Fruit fly (Drosophila melanogaster) whole organism, embryonic: Measurements from ENCODE around the gene Hecw.

ENCODE experiments used
- ATbp ChIP-seq: fragments of 200-800 bp; sonication (Bioruptor generic); optimal IDR thresholded peaks from 2 replicates; lab custom pipeline; 2017; ENCODE audit warnings: missing biosample characterization, mild to moderate bottlenecking, missing genetic modification characterization, missing genetic modification reagents
- Awh ChIP-seq: fragments of 200-800 bp; sonication (Bioruptor generic); IDR thresholded peaks from 2 replicates; pipeline ENCODE4, ENCODE4 v1.3.6; 2022; ENCODE audit warnings: missing biosample characterization, missing genetic modification characterization
- B-H1 ChIP-seq: fragments of 200-800 bp; sonication (Bioruptor generic); IDR thresholded peaks from 3 replicates; pipeline ENCODE4 v1.3.6; 2022; ENCODE audit warnings: missing biosample characterization, missing genetic modification characterization
- Blimp-1 ChIP-seq: fragments of 200-800 bp; sonication (Bioruptor generic); optimal IDR thresholded peaks from 3 replicates; lab custom pipeline; 2018; ENCODE audit warnings: missing biosample characterization, missing genetic modification characterization, mild to moderate bottlenecking, moderate library complexity, missing genetic modification reagents
- CG10209 ChIP-seq: fragments of 200-800 bp; sonication (Bioruptor generic); optimal IDR thresholded peaks from 3 replicates; lab custom pipeline; 2017; ENCODE audit warnings: missing biosample characterization, mild to moderate bottlenecking, missing genetic modification characterization, missing genetic modification reagents
- CG10654 ChIP-seq: fragments of 200-800 bp; sonication (Bioruptor generic); optimal IDR thresholded peaks from 2 replicates; lab custom pipeline; 2016; ENCODE audit warnings: missing biosample characterization, missing genetic modification characterization
- CG11093 ChIP-seq: fragments of 200-800 bp; sonication (Bioruptor generic); IDR thresholded peaks from 3 replicates; pipeline ENCODE4 v1.3.6; 2022; ENCODE audit warnings: missing biosample characterization, missing genetic modification characterization
- CG11560 ChIP-seq: fragments of 200-800 bp; sonication (Bioruptor generic); IDR thresholded peaks from 3 replicates; pipeline ENCODE4 v1.3.6; 2022; ENCODE audit warnings: missing biosample characterization, missing genetic modification characterization
- CG11696 ChIP-seq: fragments of 200-800 bp; sonication (Bioruptor generic); IDR thresholded peaks from 2 replicates; pipeline ENCODE4 v1.3.6; 2022; ENCODE audit warnings: missing biosample characterization, missing genetic modification characterization
- CG13424 ChIP-seq: fragments of 200-800 bp; sonication (Bioruptor generic); optimal IDR thresholded peaks from 2 replicates; lab custom pipeline; 2019; ENCODE audit warnings: missing biosample characterization, mild to moderate bottlenecking, missing genetic modification characterization, moderate library complexity
- CG15696 ChIP-seq: fragments of 200-800 bp; sonication (Bioruptor generic); optimal IDR thresholded peaks from 2 replicates; lab custom pipeline; 2019; ENCODE audit warnings: missing biosample characterization, mild to moderate bottlenecking, missing genetic modification characterization, moderate library complexity
- CG1602 ChIP-seq: fragments of 200-800 bp; sonication (Bioruptor generic); optimal IDR thresholded peaks from 3 replicates; lab custom pipeline; 2016; ENCODE audit warnings: missing biosample characterization, missing genetic modification characterization
- CG17328 ChIP-seq: fragments of 200-800 bp; sonication (Bioruptor generic); IDR thresholded peaks from 2 replicates; pipeline ENCODE4 v1.3.6; 2022; ENCODE audit warnings: missing biosample characterization, missing genetic modification characterization
- CG2875 ChIP-seq: fragments of 200-800 bp; sonication (Bioruptor generic); optimal IDR thresholded peaks from 2 replicates; lab custom pipeline; 2017; ENCODE audit warnings: missing biosample characterization, mild to moderate bottlenecking, missing genetic modification characterization, missing genetic modification reagents
- CG3065 ChIP-seq: fragments of 200-800 bp; sonication (Bioruptor generic); optimal IDR thresholded peaks from 2 replicates; lab custom pipeline; 2016; ENCODE audit warnings: missing biosample characterization, missing genetic modification characterization
- CG4360 ChIP-seq: fragments of 200-800 bp; sonication (Bioruptor generic); IDR thresholded peaks from 2 replicates; pipeline ENCODE4 v1.3.6; 2022; ENCODE audit warnings: missing biosample characterization, missing genetic modification characterization
- CG9727 ChIP-seq: fragments of 200-800 bp; sonication (Bioruptor generic); optimal IDR thresholded peaks from 3 replicates; lab custom pipeline; 2017; ENCODE audit warnings: missing biosample characterization, mild to moderate bottlenecking, missing genetic modification characterization
- CoRest ChIP-seq: fragments of 200-800 bp; sonication (Bioruptor generic); optimal IDR thresholded peaks from 3 replicates; lab custom pipeline; 2018; ENCODE audit warnings: missing biosample characterization, mild to moderate bottlenecking, missing genetic modification characterization, moderate library complexity
- CrebB ChIP-seq: fragments of 200-800 bp; sonication (Bioruptor generic); optimal IDR thresholded peaks from 3 replicates; lab custom pipeline; 2018; ENCODE audit warnings: missing biosample characterization, mild to moderate bottlenecking, missing genetic modification characterization
- E2f1 ChIP-seq: fragments of 200-800 bp; sonication (Bioruptor generic); IDR thresholded peaks from 2 replicates; pipeline ENCODE4 v1.3.6; 2022; ENCODE audit warnings: missing biosample characterization, missing genetic modification characterization
- H2.0 ChIP-seq: fragments of 200-800 bp; sonication (Bioruptor generic); IDR thresholded peaks from 2 replicates; pipeline ENCODE4 v1.3.6; 2022; ENCODE audit warnings: missing biosample characterization, missing genetic modification characterization
- Hr78 ChIP-seq, 2 experiments: fragments of 200-800 bp in 1 of 2; fragments of >200 bp in 1 of 2; sonication (Bioruptor generic) in 1 of 2; optimal IDR thresholded peaks; 2 replicates each; lab custom pipeline; 2017 to 2019; ENCODE audit warnings: missing biosample characterization in 2 of 2, missing genetic modification characterization in 2 of 2, mild to moderate bottlenecking in 1 of 2, moderate library complexity in 1 of 2
- Lpt ChIP-seq: fragments of >200 bp; optimal IDR thresholded peaks from 2 replicates; lab custom pipeline; 2018; ENCODE audit warnings: missing biosample characterization, missing genetic modification characterization
- Mes4 ChIP-seq: fragments of 200-800 bp; sonication (Bioruptor generic); optimal IDR thresholded peaks from 2 replicates; lab custom pipeline; 2016; ENCODE audit warnings: missing biosample characterization, missing genetic modification characterization
- Opbp ChIP-seq: fragments of 200-800 bp; sonication (Bioruptor generic); IDR thresholded peaks from 3 replicates; pipeline ENCODE4 v1.3.6; 2022; ENCODE audit warnings: missing biosample characterization, missing genetic modification characterization; ENCODE audit not compliant: partially characterized antibody
- Six4 ChIP-seq: fragments of 200-800 bp; sonication (Bioruptor generic); optimal IDR thresholded peaks from 2 replicates; lab custom pipeline; 2016; ENCODE audit warnings: missing biosample characterization, missing genetic modification characterization
- Ssrp ChIP-seq: fragments of 200-800 bp; sonication (Bioruptor generic); optimal IDR thresholded peaks from 2 replicates; lab custom pipeline; 2018; ENCODE audit warnings: missing biosample characterization, mild to moderate bottlenecking, missing genetic modification characterization, moderate library complexity
- Xbp1 ChIP-seq: fragments of 200-800 bp; sonication (Bioruptor generic); optimal IDR thresholded peaks from 3 replicates; lab custom pipeline; 2016; ENCODE audit warnings: missing biosample characterization, mild to moderate bottlenecking, missing genetic modification characterization
- az2 ChIP-seq: fragments of 200-800 bp; sonication (Bioruptor generic); optimal IDR thresholded peaks from 3 replicates; lab custom pipeline; 2016; ENCODE audit warnings: missing biosample characterization, missing genetic modification characterization
- bsh ChIP-seq, 2 experiments: fragments of 200-800 bp; sonication (Bioruptor generic); optimal IDR thresholded peaks; 2 replicates each; lab custom pipeline; 2017 to 2018; ENCODE audit warnings: mild to moderate bottlenecking in 2 of 2, missing biosample characterization in 2 of 2, missing genetic modification characterization in 2 of 2, moderate library complexity in 1 of 2
- chif ChIP-seq, 2 experiments: fragments of 200-800 bp; sonication (Bioruptor generic); optimal IDR thresholded peaks; 3 replicates each; lab custom pipeline; 2016; ENCODE audit warnings: missing biosample characterization in 2 of 2, missing genetic modification characterization in 2 of 2
- crol ChIP-seq: fragments of 200-800 bp; sonication (Bioruptor generic); IDR thresholded peaks from 2 replicates; pipeline ENCODE4 v1.3.6; 2022; ENCODE audit warnings: missing biosample characterization, missing genetic modification characterization
- disco-r ChIP-seq: fragments of 200-800 bp; sonication (Bioruptor generic); optimal IDR thresholded peaks from 2 replicates; lab custom pipeline; 2016; ENCODE audit warnings: missing biosample characterization, missing genetic modification characterization
- dmrt99B ChIP-seq: fragments of 200-800 bp; sonication (Bioruptor generic); optimal IDR thresholded peaks from 2 replicates; lab custom pipeline; 2018; ENCODE audit warnings: missing biosample characterization, mild to moderate bottlenecking, missing genetic modification characterization, moderate library complexity
- dysf ChIP-seq: fragments of 200-800 bp; sonication (Bioruptor generic); IDR thresholded peaks from 3 replicates; pipeline ENCODE4 v1.3.6; 2022; ENCODE audit warnings: missing biosample characterization, missing genetic modification characterization
- ewg ChIP-seq: fragments of 200-800 bp; sonication (Bioruptor generic); optimal IDR thresholded peaks from 3 replicates; lab custom pipeline; 2017; ENCODE audit warnings: mild to moderate bottlenecking, missing biosample characterization, missing genetic modification reagents, missing genetic modification characterization
- gcm ChIP-seq: fragments of 200-800 bp; sonication (Bioruptor generic); optimal IDR thresholded peaks from 2 replicates; lab custom pipeline; 2019; ENCODE audit warnings: missing biosample characterization, mild to moderate bottlenecking, missing genetic modification characterization, moderate library complexity
- gcm2 ChIP-seq: fragments of 200-800 bp; sonication (Bioruptor generic); optimal IDR thresholded peaks from 2 replicates; lab custom pipeline; 2016; ENCODE audit warnings: missing biosample characterization, missing genetic modification characterization
- gem ChIP-seq: fragments of 200-800 bp; sonication (Bioruptor generic); optimal IDR thresholded peaks from 2 replicates; lab custom pipeline; 2019; ENCODE audit warnings: missing biosample characterization, mild to moderate bottlenecking, missing genetic modification characterization, moderate library complexity
- lov ChIP-seq, 2 experiments: fragments of 200-800 bp in 1 of 2; fragments of >200 bp in 1 of 2; sonication (Bioruptor generic) in 1 of 2; IDR thresholded peaks in 1 of 2; optimal IDR thresholded peaks in 1 of 2; 2 replicates in 1 of 2; 3 replicates in 1 of 2; pipeline versions ENCODE4 v1.3.6 to Lab custom; 2017 to 2022; ENCODE audit warnings: missing biosample characterization in 1 of 2, missing genetic modification characterization in 1 of 2
- oc ChIP-seq: fragments of 200-800 bp; sonication (Bioruptor generic); optimal IDR thresholded peaks from 2 replicates; lab custom pipeline; 2018; ENCODE audit warnings: missing biosample characterization, mild to moderate bottlenecking, missing genetic modification characterization, moderate library complexity
- pan ChIP-seq, 4 experiments: fragments of >200 bp in 3 of 4; fragments of 200-800 bp in 1 of 4; sonication (Bioruptor generic) in 1 of 4; optimal IDR thresholded peaks in 3 of 4; IDR thresholded peaks in 1 of 4; 2 replicates each; pipeline versions ENCODE4 v1.3.6 to Lab custom; 2017 to 2022; ENCODE audit warnings: missing biosample characterization in 2 of 4, missing genetic modification characterization in 2 of 4, mixed read lengths in 1 of 4
- psq ChIP-seq: fragments of 200-800 bp; sonication (Bioruptor generic); optimal IDR thresholded peaks from 2 replicates; lab custom pipeline; 2017; ENCODE audit warnings: missing biosample characterization, missing genetic modification characterization
- row ChIP-seq: fragments of 200-800 bp; sonication (Bioruptor generic); IDR thresholded peaks from 3 replicates; pipeline ENCODE4 v1.3.6; 2022; ENCODE audit warnings: missing biosample characterization, missing genetic modification characterization
- sd ChIP-seq: fragments of 200-800 bp; sonication (Bioruptor generic); optimal IDR thresholded peaks from 3 replicates; lab custom pipeline; 2018; ENCODE audit warnings: missing biosample characterization, mild to moderate bottlenecking, missing genetic modification characterization, moderate library complexity
- sna ChIP-seq: fragments of 200-800 bp; sonication (Bioruptor generic); IDR thresholded peaks from 2 replicates; pipeline ENCODE4 v1.3.6; 2022; ENCODE audit warnings: missing biosample characterization, missing genetic modification characterization; ENCODE audit not compliant: partially characterized antibody
- tgo ChIP-seq: fragments of 200-800 bp; sonication (Bioruptor generic); IDR thresholded peaks from 3 replicates; pipeline ENCODE4 v1.3.6; 2022; ENCODE audit warnings: missing biosample characterization, missing genetic modification characterization
- zen ChIP-seq: fragments of 200-800 bp; sonication (Bioruptor generic); optimal IDR thresholded peaks from 3 replicates; lab custom pipeline; 2018; ENCODE audit warnings: missing biosample characterization, mild to moderate bottlenecking, missing genetic modification characterization, moderate library complexity

The Hecw gene

dm6 chrX:9647067-9647466 lies 38.3 kb downstream of the Hecw start:
- TF ChIP-seq CG4360 (GFP tag; lab: Robert Waterston, UW) (0 out of 2 replicates have a peak, but pooled peaks have one; percentile 8), crol (peak; percentile 31; the same call in 1 of the 2 replicates), gcm (GFP tag; lab: Kevin White, UChicago) (no peak), oc (tag; lab: Kevin White, UChicago) (peak; percentile 61), zen (tag; lab: Kevin White, UChicago) (no peak), sd (peak; percentile 3), Hr78 (GFP tag; optimal IDR thresholded peaks at IDR 0.05; lab: Kevin White, UChicago) (peak in 1 of 2 experiments; percentile 92), CG9727 (GFP tag; lab: Kevin White, UChicago) (no peak), disco-r (GFP tag; lab: Kevin White, UChicago) (no peak), gcm2 (GFP tag; lab: Kevin White, UChicago) (no peak), pan (optimal IDR thresholded peaks at IDR 0.05; lab: Kevin White, UChicago) (no peak), pan (GFP tag; optimal IDR thresholded peaks at IDR 0.05 in 1 of 2, IDR thresholded peaks at IDR 0.05 in 1 of 2) (no peak), ewg (GFP tag; lab: Kevin White, UChicago) (no peak), CG15696 (no peak), CG13424 (tag; lab: Kevin White, UChicago) (no peak), Blimp-1 (peak; percentile 98), sna (no peak), CG11696 (no peak)

dm6 chrX:9650048-9650447 lies 41.3 kb downstream of the Hecw start:
- TF ChIP-seq CG11560 (tag; lab: Robert Waterston, UW), result no peak
- peak; percentile 50; the same call in 1 of the 3 replicates for TF ChIP-seq dysf (GFP tag; lab: Robert Waterston, UW)
- TF ChIP-seq CG2875 (GFP tag; lab: Kevin White, UChicago), result peak; percentile 8
- TF ChIP-seq row (GFP tag; lab: Robert Waterston, UW), result peak; percentile 70; the same call in 2 of the 3 replicates
- 0 out of 3 replicates have a peak, but pooled peaks have one; percentile 19 for TF ChIP-seq B-H1
- peak; percentile 76 for TF ChIP-seq gem (tag; lab: Kevin White, UChicago)
- peak; percentile 63 for TF ChIP-seq Xbp1
- peak; percentile 41 for TF ChIP-seq CoRest
- no peak for TF ChIP-seq E2f1
- peak; percentile 63 for TF ChIP-seq az2 (GFP tag; lab: Kevin White, UChicago)
- peak; percentile 62 for TF ChIP-seq Ssrp (tag; lab: Kevin White, UChicago)
- peak; percentile 80 to 92 for TF ChIP-seq bsh (GFP tag; optimal IDR thresholded peaks at IDR 0.05; lab: Kevin White, UChicago)
- peak; percentile 28 for TF ChIP-seq zen (tag; lab: Kevin White, UChicago)
- TF ChIP-seq CG1602, result peak; percentile 45
- TF ChIP-seq Mes4 (GFP tag; lab: Kevin White, UChicago), result peak; percentile 2
- TF ChIP-seq CG11093 (GFP tag; lab: Robert Waterston, UW), result peak; percentile 56; the same call in 1 of the 3 replicates
- TF ChIP-seq Awh (GFP tag; lab: Robert Waterston, UW), result no peak; the same call in 1 of the 2 replicates
- peak; percentile 19 for TF ChIP-seq CG10209 (GFP tag; lab: Kevin White, UChicago)
- TF ChIP-seq dmrt99B (tag; lab: Kevin White, UChicago), result peak; percentile 47
- TF ChIP-seq CG9727 (GFP tag; lab: Kevin White, UChicago), result peak; percentile 45
- 0 out of 2 replicates have a peak, but pooled peaks have one; percentile 6 for TF ChIP-seq H2.0 (GFP tag; lab: Robert Waterston, UW)
- peak; percentile 2 to 68 for TF ChIP-seq chif (GFP tag; optimal IDR thresholded peaks at IDR 0.05; lab: Kevin White, UChicago)
- peak; percentile 77 for TF ChIP-seq CG17328 (GFP tag; lab: Robert Waterston, UW)
- peak; percentile 22 for TF ChIP-seq Six4 (GFP tag; lab: Kevin White, UChicago)
- TF ChIP-seq Opbp (GFP tag; lab: Robert Waterston, UW), result no peak
- TF ChIP-seq psq (GFP tag; lab: Kevin White, UChicago), result no peak
- TF ChIP-seq CG10654, result peak; percentile 17
- no peak; the same call in 2 of the 3 replicates for TF ChIP-seq tgo (GFP tag; lab: Robert Waterston, UW)
- no peak for TF ChIP-seq Lpt
- TF ChIP-seq CrebB (tag; lab: Kevin White, UChicago), result no peak
- no peak for TF ChIP-seq CG3065 (GFP tag; lab: Kevin White, UChicago)
- peak; percentile 8 for TF ChIP-seq ATbp (GFP tag; lab: Kevin White, UChicago)
- no peak for TF ChIP-seq lov (optimal IDR thresholded peaks at IDR 0.05; lab: Kevin White, UChicago)
- TF ChIP-seq lov (GFP tag; IDR thresholded peaks at IDR 0.05; lab: Robert Waterston, UW), result 0 out of 3 replicates have a peak, but pooled peaks have one; percentile 39
